Fruit fly (Drosophila melanogaster): ENCODE data around the gene CG2991.

Gene CG2991

dm6 chr2L:2900392-2901028 lies 43.5 kb downstream of the CG2991 start:
- no peak for TF ChIP-seq CG15696 (tag; optimal IDR thresholded peaks at IDR 0.05)
- peak; percentile 63; the same call in 1 of the 2 replicates for TF ChIP-seq CG10321 (GFP tag; IDR thresholded peaks at IDR 0.05)
- no peak for TF ChIP-seq corto (GFP tag; optimal IDR thresholded peaks at IDR 0.05)
- TF ChIP-seq CG15269 (tag; optimal IDR thresholded peaks at IDR 0.05), result no peak
- peak; percentile 68 for TF ChIP-seq sug (tag; optimal IDR thresholded peaks at IDR 0.05)
- peak; percentile 43 for TF ChIP-seq CG1832 (GFP tag; optimal IDR thresholded peaks at IDR 0.05)
- TF ChIP-seq CG34376 (GFP tag; optimal IDR thresholded peaks at IDR 0.05), result peak; percentile 74
- TF ChIP-seq chinmo (GFP tag; IDR thresholded peaks at IDR 0.05; ENCODE audit: partially characterized antibody), result 0 out of 4 replicates have a peak, but pooled peaks have one; percentile 79
- TF ChIP-seq mirr (GFP tag; optimal IDR thresholded peaks at IDR 0.05), result peak; percentile 36
- peak; percentile 26 for TF ChIP-seq Hey (tag; optimal IDR thresholded peaks at IDR 0.05)
- no peak for TF ChIP-seq ci (GFP tag; IDR thresholded peaks at IDR 0.05)
- TF ChIP-seq nerfin-1 (tag; optimal IDR thresholded peaks at IDR 0.05), result no peak
- peak; percentile 6 for TF ChIP-seq Deaf1 (tag; optimal IDR thresholded peaks at IDR 0.05)
- no peak for TF ChIP-seq NFAT (GFP tag; IDR thresholded peaks at IDR 0.05)
- TF ChIP-seq CG15479 (GFP tag; optimal IDR thresholded peaks at IDR 0.05), result peak; percentile 93
- TF ChIP-seq CG7987 (GFP tag; optimal IDR thresholded peaks at IDR 0.05), result peak; percentile 98
- peak; percentile 23 for TF ChIP-seq ERR (GFP tag; optimal IDR thresholded peaks at IDR 0.05)
- peak; percentile 44 for TF ChIP-seq Med (GFP tag)
- 0 out of 3 replicates have a peak, but pooled peaks have one; percentile 8 for TF ChIP-seq CG11695 (GFP tag; IDR thresholded peaks at IDR 0.05)
- TF ChIP-seq CG33557 (GFP tag; optimal IDR thresholded peaks at IDR 0.05), result no peak
- TF ChIP-seq CG4424 (GFP tag; optimal IDR thresholded peaks at IDR 0.05), result no peak
- peak; percentile 29 for TF ChIP-seq CG10543 (GFP tag; optimal IDR thresholded peaks at IDR 0.05)
- TF ChIP-seq CG18599 (GFP tag; optimal IDR thresholded peaks at IDR 0.05), result no peak
- peak; percentile 8; the same call in 1 of the 3 replicates for TF ChIP-seq CG2199 (GFP tag; IDR thresholded peaks at IDR 0.05)
- no peak for TF ChIP-seq CG4820 (GFP tag; optimal IDR thresholded peaks at IDR 0.05)
- TF ChIP-seq GATAe (GFP tag; conservative IDR thresholded peaks at IDR 0.05), result peak; percentile 79
- peak; percentile 79 for TF ChIP-seq exex (tag; optimal IDR thresholded peaks at IDR 0.05)
- no peak for TF ChIP-seq Six4 (GFP tag; optimal IDR thresholded peaks at IDR 0.05)
- peak; percentile 92 for TF ChIP-seq cwo (GFP tag; optimal IDR thresholded peaks at IDR 0.05)
- TF ChIP-seq sqz (GFP tag; optimal IDR thresholded peaks at IDR 0.05), result peak; percentile 73
- TF ChIP-seq grn (GFP tag; optimal IDR thresholded peaks at IDR 0.05), result peak; percentile 90
- no peak for TF ChIP-seq ranshi (GFP tag; IDR thresholded peaks at IDR 0.05)
- no peak for TF ChIP-seq CG14667 (GFP tag; IDR thresholded peaks at IDR 0.05)
- TF ChIP-seq Hr78 (GFP tag; optimal IDR thresholded peaks at IDR 0.05), result peak in 1 of 2 experiments; percentile 57
- TF ChIP-seq CG32772 (GFP tag; IDR thresholded peaks at IDR 0.05), result 0 out of 2 replicates have a peak, but pooled peaks have one; percentile 12
- TF ChIP-seq yki (optimal IDR thresholded peaks at IDR 0.05), result no peak
- peak in 1 of 2 experiments; percentile 48 for TF ChIP-seq Trl (optimal IDR thresholded peaks at IDR 0.05)
- TF ChIP-seq Trl (GFP tag; optimal IDR thresholded peaks at IDR 0.05), result no peak

dm6 chr2L:2901445-2901844 lies 44.5 kb downstream of the CG2991 start:
- TF ChIP-seq lmd (GFP tag; IDR thresholded peaks at IDR 0.05) (0 out of 2 replicates have a peak, but pooled peaks have one; percentile 23), CG7271 (tag; optimal IDR thresholded peaks at IDR 0.05) (no peak), CG34376 (GFP tag; optimal IDR thresholded peaks at IDR 0.05) (no peak), ac (GFP tag; optimal IDR thresholded peaks at IDR 0.05) (no peak), MBD-R2 (GFP tag; IDR thresholded peaks at IDR 0.05) (no peak), otp (GFP tag; IDR thresholded peaks at IDR 0.05) (no peak), trem (tag; optimal IDR thresholded peaks at IDR 0.05) (no peak), CG15073 (GFP tag; optimal IDR thresholded peaks at IDR 0.05) (no peak), row (GFP tag; IDR thresholded peaks at IDR 0.05) (no peak; the same call in 1 of the 3 replicates), CG32532 (GFP tag; IDR thresholded peaks at IDR 0.05) (0 out of 2 replicates have a peak, but pooled peaks have one; percentile 8), btn (GFP tag; optimal IDR thresholded peaks at IDR 0.05) (no peak), CG11093 (GFP tag; IDR thresholded peaks at IDR 0.05) (no peak), abd-A (tag; optimal IDR thresholded peaks at IDR 0.05) (peak; percentile 0), CG8290 (GFP tag; optimal IDR thresholded peaks at IDR 0.05) (no peak), CG8290 (tag; optimal IDR thresholded peaks at IDR 0.05) (peak in 1 of 2 experiments; percentile 16), pnt (GFP tag; optimal IDR thresholded peaks at IDR 0.05) (no peak)

All from whole organism, embryonic.